Worm (Caenorhabditis elegans): ENCODE measurements around the gene grl-1.

- TF ChIP-seq atf-7 (tag; optimal IDR thresholded peaks at IDR 0.05), result no peak
- no peak for TF ChIP-seq unc-62 (GFP tag; optimal IDR thresholded peaks at IDR 0.05)
- TF ChIP-seq Y79H2A.3 (GFP tag; conservative IDR thresholded peaks at IDR 0.05), result no peak
- no peak for TF ChIP-seq bed-2 (GFP tag; IDR thresholded peaks at IDR 0.05)
- no peak for TF ChIP-seq hlh-26 (GFP tag; conservative IDR thresholded peaks at IDR 0.05)
- TF ChIP-seq nfya-1 (tag; optimal IDR thresholded peaks at IDR 0.05; ENCODE audit: borderline replicate concordance, insufficient read depth), result no peak
Measured at ce11 chrV:5580517-5580916, 46.9 kb upstream of the grl-1 start.

Measured in whole organism, young adult.